Worm (Caenorhabditis elegans) whole organism, L2 larva: Measurements from ENCODE around the gene ret-1.

Experiments
- C34F6.9 ChIP-seq: fragments of 150-350 bp; optimal IDR thresholded peaks from 2 replicates; lab custom pipeline; 2014; ENCODE audit warnings: missing biosample characterization, missing genetic modification characterization
- F13H6.1 ChIP-seq: sonication (generic microtip); optimal IDR thresholded peaks from 2 replicates; lab custom pipeline; 2016; ENCODE audit warnings: missing genetic modification characterization, missing compliant biosample characterization
- R02D3.7 ChIP-seq: fragments of 150-350 bp; optimal IDR thresholded peaks from 2 replicates; lab custom pipeline; 2014; ENCODE audit warnings: missing biosample characterization, missing genetic modification characterization
- Y55F3AM.14 ChIP-seq: fragments of 200-800 bp; sonication (Bioruptor generic); optimal IDR thresholded peaks from 2 replicates; lab custom pipeline; 2018; ENCODE audit warnings: mild to moderate bottlenecking, missing genetic modification characterization, missing compliant biosample characterization
- alr-1 ChIP-seq: fragments of 150-350 bp; optimal IDR thresholded peaks from 2 replicates; lab custom pipeline; 2014; ENCODE audit warnings: missing biosample characterization, missing genetic modification characterization
- aly-2 ChIP-seq: fragments of 150-350 bp; optimal IDR thresholded peaks from 2 replicates; lab custom pipeline; 2014; ENCODE audit warnings: missing biosample characterization, missing genetic modification characterization
- blmp-1 ChIP-seq: sonication (generic microtip); optimal IDR thresholded peaks from 2 replicates; lab custom pipeline; 2017; ENCODE audit warnings: missing genetic modification characterization, mild to moderate bottlenecking, missing compliant biosample characterization, antibody characterized with exemption, moderate library complexity; ENCODE audit not compliant: insufficient read depth
- ceh-16 ChIP-seq: fragments of 150-350 bp; optimal IDR thresholded peaks from 2 replicates; lab custom pipeline; 2014; ENCODE audit warnings: missing biosample characterization, missing genetic modification characterization
- crh-2 ChIP-seq: sonication (generic microtip); optimal IDR thresholded peaks from 2 replicates; lab custom pipeline; 2017; ENCODE audit warnings: missing biosample characterization, missing genetic modification characterization
- dmd-4 ChIP-seq: sonication (generic microtip); optimal IDR thresholded peaks from 2 replicates; lab custom pipeline; 2017; ENCODE audit warnings: missing biosample characterization, missing genetic modification characterization
- egl-27 ChIP-seq: sonication (generic microtip); optimal IDR thresholded peaks from 3 replicates; lab custom pipeline; 2017; ENCODE audit warnings: missing biosample characterization, missing genetic modification reagents, missing genetic modification characterization
- elt-1 ChIP-seq: fragments of 150-350 bp; optimal IDR thresholded peaks from 2 replicates; lab custom pipeline; 2014; ENCODE audit warnings: missing biosample characterization, missing genetic modification characterization
- elt-3 ChIP-seq: sonication (generic microtip); optimal IDR thresholded peaks from 2 replicates; lab custom pipeline; 2017; ENCODE audit warnings: missing biosample characterization, missing genetic modification characterization
- fos-1 ChIP-seq: fragments of 150-350 bp; optimal IDR thresholded peaks from 2 replicates; lab custom pipeline; 2014; ENCODE audit warnings: missing biosample characterization, missing genetic modification characterization
- lin-11 ChIP-seq: fragments of 150-350 bp; sonication (generic microtip); optimal IDR thresholded peaks from 2 replicates; lab custom pipeline; 2014; ENCODE audit warnings: missing biosample characterization, missing genetic modification characterization, inconsistent platforms, mixed read lengths
- lsy-2 ChIP-seq, 2 experiments: fragments of 150-350 bp in 1 of 2; sonication (generic microtip) in 1 of 2; optimal IDR thresholded peaks; 2 replicates each; lab custom pipeline; 2014 to 2017; ENCODE audit warnings: missing biosample characterization in 2 of 2, missing genetic modification characterization in 2 of 2
- mab-5 ChIP-seq: fragments of 150-350 bp; optimal IDR thresholded peaks from 2 replicates; lab custom pipeline; 2014; ENCODE audit warnings: missing biosample characterization, missing genetic modification characterization
- mbf-1 ChIP-seq: sonication (generic microtip); optimal IDR thresholded peaks from 2 replicates; lab custom pipeline; 2017; ENCODE audit warnings: missing biosample characterization, missing genetic modification characterization
- mdl-1 ChIP-seq, 2 experiments: fragments of 150-350 bp in 1 of 2; sonication (generic microtip) in 1 of 2; optimal IDR thresholded peaks; 2 replicates each; lab custom pipeline; 2017; ENCODE audit warnings: missing biosample characterization in 2 of 2, missing genetic modification characterization in 2 of 2
- nhr-10 ChIP-seq: sonication (generic microtip); optimal IDR thresholded peaks from 2 replicates; lab custom pipeline; 2017; ENCODE audit warnings: missing biosample characterization, missing genetic modification characterization
- nhr-129 ChIP-seq: fragments of 150-350 bp; optimal IDR thresholded peaks from 2 replicates; lab custom pipeline; 2014; ENCODE audit warnings: missing biosample characterization, missing genetic modification characterization
- nhr-21 ChIP-seq: fragments of 150-350 bp; optimal IDR thresholded peaks from 2 replicates; lab custom pipeline; 2014; ENCODE audit warnings: missing biosample characterization, missing genetic modification characterization
- nhr-23 ChIP-seq: fragments of 150-350 bp; optimal IDR thresholded peaks from 2 replicates; lab custom pipeline; 2014; ENCODE audit warnings: missing biosample characterization, missing genetic modification reagents, missing genetic modification characterization
- nhr-237 ChIP-seq: fragments of 150-350 bp; optimal IDR thresholded peaks from 2 replicates; lab custom pipeline; 2014; ENCODE audit warnings: missing biosample characterization, missing genetic modification characterization
- nhr-25 ChIP-seq: fragments of 150-350 bp; sonication (generic microtip); optimal IDR thresholded peaks from 3 replicates; lab custom pipeline; 2014; ENCODE audit warnings: missing biosample characterization, missing genetic modification characterization
- nhr-6 ChIP-seq: fragments of 150-350 bp; optimal IDR thresholded peaks from 2 replicates; lab custom pipeline; 2014; ENCODE audit warnings: missing biosample characterization, missing genetic modification characterization
- peb-1 ChIP-seq: fragments of 150-350 bp; optimal IDR thresholded peaks from 2 replicates; lab custom pipeline; 2014; ENCODE audit warnings: missing biosample characterization, missing genetic modification characterization
- sem-4 ChIP-seq: fragments of 150-350 bp; optimal IDR thresholded peaks from 2 replicates; lab custom pipeline; 2014; ENCODE audit warnings: missing biosample characterization, missing genetic modification reagents, missing genetic modification characterization
- skn-1 ChIP-seq: sonication (generic microtip); optimal IDR thresholded peaks from 2 replicates; lab custom pipeline; 2017; ENCODE audit warnings: missing biosample characterization, missing genetic modification characterization
- sma-3 ChIP-seq: sonication (generic microtip); optimal IDR thresholded peaks from 2 replicates; lab custom pipeline; 2016; ENCODE audit warnings: missing genetic modification reagents, missing genetic modification characterization, missing compliant biosample characterization
- sma-9 ChIP-seq, 2 experiments: fragments of 150-350 bp in 1 of 2; sonication (generic microtip) in 1 of 2; optimal IDR thresholded peaks; 2 replicates each; lab custom pipeline; 2014 to 2016; ENCODE audit warnings: missing genetic modification characterization in 2 of 2, mild to moderate bottlenecking in 1 of 2, missing biosample characterization in 1 of 2, missing compliant biosample characterization in 1 of 2, missing genetic modification reagents in 1 of 2, moderate library complexity in 1 of 2
- unc-39 ChIP-seq: fragments of 150-350 bp; optimal IDR thresholded peaks from 2 replicates; lab custom pipeline; 2014; ENCODE audit warnings: missing biosample characterization, missing genetic modification characterization
- unc-55 ChIP-seq: fragments of 150-350 bp; sonication (generic microtip); optimal IDR thresholded peaks from 3 replicates; lab custom pipeline; 2014; ENCODE audit warnings: missing biosample characterization, missing genetic modification reagents, missing genetic modification characterization
- unc-62 ChIP-seq: fragments of 150-350 bp; optimal IDR thresholded peaks from 2 replicates; lab custom pipeline; 2014; ENCODE audit warnings: missing biosample characterization, missing genetic modification reagents, missing genetic modification characterization
- zag-1 ChIP-seq: fragments of 150-350 bp; optimal IDR thresholded peaks from 2 replicates; lab custom pipeline; 2014; ENCODE audit warnings: missing biosample characterization, missing genetic modification characterization
- ztf-1 ChIP-seq: fragments of 200-800 bp; sonication (Bioruptor generic); conservative IDR thresholded peaks from 2 replicates; pipeline ENCODE4 v1.3.6; 2022; ENCODE audit warnings: missing genetic modification characterization, missing compliant biosample characterization
- ztf-11 ChIP-seq: sonication (generic microtip); optimal IDR thresholded peaks from 2 replicates; lab custom pipeline; 2017; ENCODE audit warnings: missing biosample characterization, missing genetic modification characterization
- ztf-4 ChIP-seq: fragments of 150-350 bp; optimal IDR thresholded peaks from 2 replicates; lab custom pipeline; 2014; ENCODE audit warnings: missing biosample characterization, missing genetic modification characterization

The ret-1 gene

ce11 chrV:14841660-14842059 is 5.6 kb downstream of the ret-1 start:
- TF ChIP-seq Y55F3AM.14 (GFP tag; lab: Kevin White, UChicago) (no peak), nhr-237 (no peak), mab-5 (tag; lab: Kevin White, UChicago) (no peak), ztf-11 (no peak), ztf-1 (GFP tag; lab: Robert Waterston, UW) (no peak), crh-2 (tag; lab: Kevin White, UChicago) (no peak)

ce11 chrV:14838130-14838529 is 9.1 kb downstream of the ret-1 start:
- no peak for TF ChIP-seq peb-1 (tag; lab: Kevin White, UChicago)
- TF ChIP-seq alr-1 (tag; lab: Kevin White, UChicago) = no peak
- TF ChIP-seq mbf-1 (tag; lab: Kevin White, UChicago) = no peak
- no peak for TF ChIP-seq crh-2 (tag; lab: Kevin White, UChicago)
- TF ChIP-seq nhr-25 (tag; lab: Kevin White, UChicago) = no peak
- no peak for TF ChIP-seq lin-11
- TF ChIP-seq blmp-1 (tag; lab: Kevin White, UChicago) = no peak
- TF ChIP-seq fos-1 (tag; lab: Kevin White, UChicago) = no peak
- no peak for TF ChIP-seq ceh-16 (tag; lab: Kevin White, UChicago)
- TF ChIP-seq sem-4 (tag; lab: Kevin White, UChicago) = no peak
- TF ChIP-seq skn-1 = no peak
- no peak for TF ChIP-seq egl-27 (tag; lab: Kevin White, UChicago)
- TF ChIP-seq elt-3 = no peak
- no peak for TF ChIP-seq unc-39 (tag; lab: Kevin White, UChicago)
- no peak for TF ChIP-seq lsy-2 (tag; optimal IDR thresholded peaks at IDR 0.05; lab: Kevin White, UChicago)
- no peak for TF ChIP-seq zag-1 (tag; lab: Kevin White, UChicago)
- no peak for TF ChIP-seq dmd-4
- TF ChIP-seq C34F6.9 (tag; lab: Kevin White, UChicago) = no peak
- TF ChIP-seq ztf-4 (tag; lab: Kevin White, UChicago) = no peak
- TF ChIP-seq nhr-237 = no peak

ce11 chrV:14835075-14835991 is 11.9 kb downstream of the ret-1 start:
- peak in 1 of 2 experiments; percentile 6 for TF ChIP-seq lsy-2 (tag; optimal IDR thresholded peaks at IDR 0.05; lab: Kevin White, UChicago)
- TF ChIP-seq F13H6.1 (tag; lab: Kevin White, UChicago) = peak; percentile 13
- TF ChIP-seq alr-1 (tag; lab: Kevin White, UChicago) = no peak

- TF ChIP-seq unc-55 (GFP tag; lab: Kevin White, UChicago) = peak; percentile 32
- peak; percentile 42 for TF ChIP-seq zag-1 (tag; lab: Kevin White, UChicago)
- peak; percentile 31 for TF ChIP-seq mab-5 (tag; lab: Kevin White, UChicago)
- TF ChIP-seq mdl-1 (tag; optimal IDR thresholded peaks at IDR 0.05; lab: Kevin White, UChicago) = peak in 1 of 2 experiments; percentile 44
- peak in 1 of 2 experiments; percentile 18 for TF ChIP-seq lsy-2 (tag; optimal IDR thresholded peaks at IDR 0.05; lab: Kevin White, UChicago)
- TF ChIP-seq nhr-21 = no peak
- TF ChIP-seq sma-3 (GFP tag; lab: Kevin White, UChicago) = no peak
- TF ChIP-seq egl-27 (tag; lab: Kevin White, UChicago) = no peak
- peak; percentile 36 for TF ChIP-seq nhr-129
- peak; percentile 44 for TF ChIP-seq C34F6.9 (tag; lab: Kevin White, UChicago)
- TF ChIP-seq sma-9 (GFP tag; optimal IDR thresholded peaks at IDR 0.05; lab: Kevin White, UChicago) = peak; percentile 5
- TF ChIP-seq sma-9 (tag; optimal IDR thresholded peaks at IDR 0.05; lab: Kevin White, UChicago) = no peak
- no peak for TF ChIP-seq fos-1 (tag; lab: Kevin White, UChicago)
- TF ChIP-seq F13H6.1 (tag; lab: Kevin White, UChicago) = peak; percentile 39
- TF ChIP-seq sem-4 (tag; lab: Kevin White, UChicago) = peak; percentile 15
These were observed 14.0 kb downstream of the ret-1 start for ce11 chrV:14833219-14833618.

- TF ChIP-seq nhr-23 (no peak), nhr-10 (no peak), aly-2 (tag; lab: Kevin White, UChicago) (no peak), peb-1 (tag; lab: Kevin White, UChicago) (no peak), lsy-2 (tag; optimal IDR thresholded peaks at IDR 0.05; lab: Kevin White, UChicago) (no peak), unc-55 (GFP tag; lab: Kevin White, UChicago) (no peak), nhr-6 (no peak), fos-1 (tag; lab: Kevin White, UChicago) (no peak), sma-3 (GFP tag; lab: Kevin White, UChicago) (no peak), skn-1 (no peak), R02D3.7 (no peak), unc-62 (GFP tag; lab: Kevin White, UChicago) (no peak), elt-1 (tag; lab: Kevin White, UChicago) (no peak)
These were observed 14.4 kb downstream of the ret-1 start for ce11 chrV:14832789-14833187.
